Fruit fly (Drosophila melanogaster): Measurements from ENCODE around the gene Gr10a.
A peak's percentile ranks its signal among the peaks of the same experiment; 100 is the strongest.

Gr10a gene

dm6 chrX:11449476-11450119 is 32.4 kb upstream of the Gr10a start (continued):
- TF ChIP-seq Xbp1 (GFP tag; optimal IDR thresholded peaks at IDR 0.05) = peak; percentile 83
- peak; percentile 71 for TF ChIP-seq CG5180 (GFP tag; optimal IDR thresholded peaks at IDR 0.05)
- peak; percentile 83 for TF ChIP-seq esg (GFP tag; conservative IDR thresholded peaks at IDR 0.05)
- peak; percentile 68 for TF ChIP-seq CG6765 (GFP tag; optimal IDR thresholded peaks at IDR 0.05)
- peak; percentile 86 for TF ChIP-seq gem (tag; optimal IDR thresholded peaks at IDR 0.05)
- TF ChIP-seq ftz-f1 (GFP tag; optimal IDR thresholded peaks at IDR 0.05) = peak; percentile 26
- peak; percentile 78 for TF ChIP-seq Nf-YC (tag; optimal IDR thresholded peaks at IDR 0.05)
- peak; percentile 81 for TF ChIP-seq CG30403 (GFP tag; optimal IDR thresholded peaks at IDR 0.05)
- peak; percentile 78 for TF ChIP-seq HHEX (GFP tag; optimal IDR thresholded peaks at IDR 0.05)
- peak; percentile 92 for TF ChIP-seq Ada2b (GFP tag; IDR thresholded peaks at IDR 0.05)
- TF ChIP-seq CG3281 (GFP tag; optimal IDR thresholded peaks at IDR 0.05) = peak; percentile 85
- TF ChIP-seq gro (GFP tag; optimal IDR thresholded peaks at IDR 0.05) = peak; percentile 75
- TF ChIP-seq hkb (optimal IDR thresholded peaks at IDR 0.05) = no peak
- peak; percentile 87 for TF ChIP-seq hkb (GFP tag; IDR thresholded peaks at IDR 0.05)
- TF ChIP-seq Hr51 (GFP tag; optimal IDR thresholded peaks at IDR 0.05) = peak; percentile 69 to 88
- no peak for TF ChIP-seq Sin3A (optimal IDR thresholded peaks at IDR 0.05)
- peak; percentile 70 for TF ChIP-seq Drgx (GFP tag; IDR thresholded peaks at IDR 0.05)
- TF ChIP-seq jing (GFP tag; optimal IDR thresholded peaks at IDR 0.05) = peak; percentile 78
- peak; percentile 95 for TF ChIP-seq zen (tag; optimal IDR thresholded peaks at IDR 0.05)
- TF ChIP-seq Sry-β (GFP tag; optimal IDR thresholded peaks at IDR 0.05) = no peak
- TF ChIP-seq CG34422 (GFP tag; IDR thresholded peaks at IDR 0.05) = peak; percentile 91
- TF ChIP-seq CG12769 (tag; optimal IDR thresholded peaks at IDR 0.05) = peak; percentile 95
- TF ChIP-seq sr (GFP tag; IDR thresholded peaks at IDR 0.05) = peak; percentile 42; the same call in 1 of the 3 replicates
- TF ChIP-seq pzg (GFP tag; optimal IDR thresholded peaks at IDR 0.05) = peak; percentile 5
- TF ChIP-seq zen2 (GFP tag; IDR thresholded peaks at IDR 0.05; ENCODE audit: partially characterized antibody) = no peak
- peak; percentile 73 for TF ChIP-seq CG12299 (tag; optimal IDR thresholded peaks at IDR 0.05)
- TF ChIP-seq PHDP (tag; optimal IDR thresholded peaks at IDR 0.05) = peak; percentile 85
- TF ChIP-seq chm (GFP tag; IDR thresholded peaks at IDR 0.05) = peak; percentile 81
- peak; percentile 82 for TF ChIP-seq CG10543 (GFP tag; optimal IDR thresholded peaks at IDR 0.05)
- TF ChIP-seq CG17361 (GFP tag; IDR thresholded peaks at IDR 0.05) = peak; percentile 82
- peak; percentile 52 for TF ChIP-seq Usf (GFP tag; optimal IDR thresholded peaks at IDR 0.05)
- TF ChIP-seq E2f1 (GFP tag; IDR thresholded peaks at IDR 0.05) = peak; percentile 86
- TF ChIP-seq rib (GFP tag; IDR thresholded peaks at IDR 0.05) = peak; percentile 70; the same call in 1 of the 2 replicates
- peak; percentile 56 for TF ChIP-seq emc (GFP tag; optimal IDR thresholded peaks at IDR 0.05)
- TF ChIP-seq CG14050 (GFP tag; IDR thresholded peaks at IDR 0.05) = peak; percentile 81
- no peak for TF ChIP-seq usp (GFP tag; optimal IDR thresholded peaks at IDR 0.05)
- peak; percentile 88 for TF ChIP-seq CG17328 (GFP tag; IDR thresholded peaks at IDR 0.05)
- 0 out of 2 replicates have a peak, but pooled peaks have one; percentile 26 for TF ChIP-seq ro (GFP tag; IDR thresholded peaks at IDR 0.05)
- no peak for TF ChIP-seq psq (GFP tag; optimal IDR thresholded peaks at IDR 0.05)
- TF ChIP-seq hth (optimal IDR thresholded peaks at IDR 0.05) = no peak
- peak; percentile 84 for TF ChIP-seq CoRest (tag; optimal IDR thresholded peaks at IDR 0.05)
- peak; percentile 88 for TF ChIP-seq lmd (GFP tag; IDR thresholded peaks at IDR 0.05)
- peak; percentile 54 for TF ChIP-seq sd (tag; optimal IDR thresholded peaks at IDR 0.05)
- peak; percentile 75 for TF ChIP-seq CG1602 (GFP tag; optimal IDR thresholded peaks at IDR 0.05)
- TF ChIP-seq Doc2 (GFP tag; IDR thresholded peaks at IDR 0.05) = peak; percentile 28; the same call in 1 of the 2 replicates
- TF ChIP-seq Xrp1 (GFP tag; IDR thresholded peaks at IDR 0.05) = peak; percentile 86
- TF ChIP-seq CG6813 (GFP tag; optimal IDR thresholded peaks at IDR 0.05) = peak; percentile 81
- TF ChIP-seq Dip2 (GFP tag; IDR thresholded peaks at IDR 0.05) = peak; percentile 19; the same call in 1 of the 2 replicates
- peak; percentile 59 for TF ChIP-seq CG8281 (tag; optimal IDR thresholded peaks at IDR 0.05)
- no peak for TF ChIP-seq hb (GFP tag; IDR thresholded peaks at IDR 0.05; ENCODE audit: partially characterized antibody)
